Fruit fly (Drosophila melanogaster) ovary, adult (tissue): ENCODE measurements around the gene CG42740.

Experiments
- CG17801 ChIP-seq: fragments of 200-800 bp; optimal IDR thresholded peaks from 2 replicates; lab custom pipeline; 2019; ENCODE audit warnings: missing biosample characterization, mild to moderate bottlenecking, missing genetic modification characterization, moderate library complexity; ENCODE audit not compliant: partially characterized antibody

CG42740 gene

dm6 chr3R:30450224-30450623 is 27.5 kb upstream of the CG42740 start:
- TF ChIP-seq CG17801 (GFP tag; lab: Kevin White, UChicago): peak; percentile 67

DNA sequence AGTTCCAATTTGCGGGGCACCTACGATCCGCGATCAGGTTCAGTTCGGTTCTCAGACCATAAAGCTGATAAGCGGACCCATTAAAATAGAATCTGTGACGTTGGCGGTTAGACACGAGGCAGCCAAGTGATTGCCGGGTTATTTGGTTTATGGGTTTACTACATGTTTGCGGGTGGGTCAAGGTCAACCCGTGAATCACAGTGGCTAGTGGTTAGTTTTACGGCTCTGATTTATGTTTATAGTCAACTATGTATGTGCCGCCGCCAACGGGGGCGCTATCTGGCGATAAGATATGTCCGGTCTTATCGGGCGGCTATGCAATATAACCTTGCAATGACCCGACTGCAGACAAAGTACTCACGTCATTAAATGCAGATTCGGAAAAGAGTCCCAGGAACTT is 26.7 kb upstream of the CG42740 start:
- no peak for TF ChIP-seq CG17801 (GFP tag; lab: Kevin White, UChicago)

dm6 chr3R:30444946-30445345 is 22.2 kb upstream of the CG42740 start, which contains the start of gene Osi23:
Gene Osi23, minus strand, starts transcription at chr3R:30445046.
- no peak for TF ChIP-seq CG17801 (GFP tag; lab: Kevin White, UChicago)

DNA sequence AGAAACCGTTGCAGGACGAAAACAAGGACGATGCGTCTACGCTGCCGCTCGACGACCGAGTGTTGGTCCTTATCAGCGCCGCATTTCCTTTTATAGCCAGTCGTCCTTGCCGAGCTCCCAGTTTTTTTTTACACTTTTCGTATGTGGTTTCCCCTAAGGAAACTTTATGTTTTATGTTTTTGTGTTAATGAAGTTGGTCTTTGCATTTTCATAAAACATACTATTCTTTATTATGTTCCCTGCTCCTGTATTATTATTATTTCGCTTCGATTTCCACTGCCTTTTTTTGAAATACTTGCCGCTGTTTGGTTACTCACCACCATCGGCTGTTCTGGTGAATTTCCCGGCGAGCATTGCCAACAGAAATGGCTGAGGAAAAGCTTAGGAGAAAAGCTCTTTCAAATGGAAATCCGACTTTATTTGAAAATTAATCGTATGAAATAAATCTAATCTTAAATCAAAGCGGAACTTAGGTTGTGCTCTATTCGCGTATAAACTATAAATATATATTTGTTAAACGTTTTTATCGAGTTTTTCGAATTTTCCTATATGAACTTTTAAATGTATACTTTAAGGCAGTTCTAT is 20.9 kb upstream of the CG42740 start, which contains the start of gene CG15537:
Gene CG15537 (minus strand): TSS at position 51 of the 585 bp plus-strand sequence.
- no peak for TF ChIP-seq CG17801 (GFP tag; lab: Kevin White, UChicago)

DNA sequence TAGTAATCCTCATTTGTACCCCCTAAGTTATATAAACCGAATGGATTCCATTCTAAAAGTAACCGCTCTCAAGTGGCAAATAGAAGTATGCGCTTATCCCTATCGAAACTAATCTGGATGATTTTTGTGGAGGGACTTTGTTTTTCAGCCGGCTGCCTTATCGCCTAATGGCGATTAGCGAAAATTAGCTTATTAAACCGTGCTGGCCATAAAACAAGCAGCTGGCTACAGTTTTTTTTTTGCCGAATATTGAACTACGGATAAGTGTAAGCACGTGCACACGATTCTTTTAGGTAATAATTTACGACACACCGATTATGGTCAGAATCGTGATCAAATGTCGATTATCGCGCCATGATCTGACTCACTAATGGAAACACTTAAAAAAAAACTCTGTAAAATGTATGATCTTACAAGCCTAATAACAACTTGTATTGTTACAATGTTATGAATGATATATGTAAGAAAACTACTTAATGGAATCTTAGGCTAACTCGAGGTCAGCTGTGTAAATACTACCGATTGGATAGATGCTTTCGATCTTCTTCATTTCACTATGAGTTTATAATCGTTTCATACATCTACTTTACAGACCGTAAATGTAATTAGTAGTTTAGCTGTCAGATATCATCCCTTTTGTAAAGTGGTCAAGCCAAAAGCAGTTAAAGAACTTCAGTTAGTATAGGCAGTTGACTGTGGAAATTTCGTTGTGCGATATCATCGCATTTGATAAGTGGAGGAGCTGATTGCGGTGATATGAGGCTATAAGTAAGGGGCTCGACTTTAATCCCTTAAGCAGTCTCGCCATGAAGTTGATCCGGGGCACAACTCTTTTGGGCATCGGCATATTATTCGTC is 8.7 kb upstream of the CG42740 start, which contains the start of gene CG15534:
Gene CG15534 (plus strand): TSS at position 807 of the 857 bp plus-strand sequence.
- no peak for TF ChIP-seq CG17801 (GFP tag; lab: Kevin White, UChicago)

dm6 chr3R:30428459-30428858 is 5.7 kb upstream of the CG42740 start, which contains the start of gene CG15533:
Gene CG15533, plus strand, starts transcription at chr3R:30428820.
- no peak for TF ChIP-seq CG17801 (GFP tag; lab: Kevin White, UChicago)

DNA sequence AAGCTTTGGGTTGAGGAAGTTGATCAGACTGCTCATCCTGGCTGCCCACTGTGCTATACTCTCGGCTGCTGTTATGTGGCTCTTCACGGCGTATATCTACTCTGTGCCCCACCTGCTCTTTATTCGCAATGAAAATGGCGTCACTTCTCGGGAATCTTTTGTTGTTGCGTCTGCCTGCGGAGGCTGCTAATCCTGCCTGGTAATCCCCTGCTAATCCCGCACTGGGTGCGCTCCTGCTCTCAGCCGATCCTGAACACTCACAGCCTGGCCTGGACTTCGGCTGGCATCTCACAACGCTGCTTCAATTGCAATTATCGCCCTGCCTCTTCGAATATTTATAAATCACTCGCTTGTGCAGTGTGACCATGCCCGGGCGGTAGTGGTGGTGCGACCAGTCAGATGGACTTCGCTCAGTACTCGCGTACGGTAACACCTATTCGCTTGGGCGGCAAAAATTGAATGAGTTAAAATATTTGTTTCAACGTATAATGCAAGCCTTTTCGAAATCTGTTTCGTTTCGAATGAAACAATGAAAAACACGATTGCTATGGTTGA is 5.1 kb upstream of the CG42740 start, which contains the start of gene CG2218:
Gene CG2218 (minus strand): TSS at position 472 of the 555 bp plus-strand sequence.
- TF ChIP-seq CG17801 (GFP tag; lab: Kevin White, UChicago): peak; percentile 32

- no peak for TF ChIP-seq CG17801 (GFP tag; lab: Kevin White, UChicago)
Measured at dm6 chr3R:30426626-30427025, 3.9 kb upstream of the CG42740 start.

- TF ChIP-seq CG17801 (GFP tag; lab: Kevin White, UChicago): no peak
Measured at dm6 chr3R:30425622-30426021, 2.9 kb upstream of the CG42740 start.

dm6 chr3R:30424993-30425392 is 2.2 kb upstream of the CG42740 start, which contains the start of gene CG15536:
Gene CG15536, minus strand, starts transcription at chr3R:30425162.
- no peak for TF ChIP-seq CG17801 (GFP tag; lab: Kevin White, UChicago)

- peak; percentile 56 for TF ChIP-seq CG17801 (GFP tag; lab: Kevin White, UChicago)
Measured at dm6 chr3R:30423695-30424094, 924 bp upstream of the CG42740 start, which contains the start of the genes CG15535 and mRpS18C. Gene CG15535, minus strand, starts transcription at chr3R:30423929. Gene mRpS18C, plus strand, starts transcription at chr3R:30423974.

- no peak for TF ChIP-seq CG17801 (GFP tag; lab: Kevin White, UChicago)
Measured at dm6 chr3R:30419216-30419615, 3.6 kb downstream of the CG42740 start.

DNA sequence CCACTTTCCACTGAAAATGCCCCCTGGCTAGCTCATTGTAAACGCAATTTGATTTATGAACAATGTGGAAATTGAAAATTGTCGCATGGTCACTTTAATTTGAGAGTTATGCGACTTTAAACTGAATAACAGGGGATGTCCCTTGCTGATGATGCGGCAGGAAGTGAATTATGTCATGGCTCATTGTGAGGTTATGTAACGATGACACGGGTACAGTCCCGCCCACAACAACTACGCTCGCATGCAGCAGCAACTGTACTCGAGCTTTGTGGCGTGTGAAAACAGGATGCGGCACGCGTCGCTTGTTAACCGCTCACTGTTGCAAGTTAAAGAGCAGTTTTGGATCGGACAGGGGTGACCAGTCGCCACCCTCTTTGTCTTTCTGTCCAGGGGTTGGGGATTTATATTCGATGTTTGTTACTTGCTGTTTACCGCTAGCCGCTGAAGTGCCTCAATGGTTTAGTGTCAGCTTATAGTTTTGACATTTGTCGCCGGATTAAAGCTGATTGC is 6.0 kb downstream of the CG42740 start:
- no peak for TF ChIP-seq CG17801 (GFP tag; lab: Kevin White, UChicago)

- no peak for TF ChIP-seq CG17801 (GFP tag; lab: Kevin White, UChicago)
Measured at dm6 chr3R:30413795-30414194, 9.0 kb downstream of the CG42740 start.

dm6 chr3R:30406482-30406881 is 16.3 kb downstream of the CG42740 start:
- TF ChIP-seq CG17801 (GFP tag; lab: Kevin White, UChicago): no peak
